Fruit fly (Drosophila melanogaster) whole organism, adult: Measurements from ENCODE around the gene CG14736.
A peak's percentile ranks its signal among the peaks of the same experiment; 100 is the strongest.

Source experiments
- CG11617 ChIP-seq: fragments of 200-800 bp; sonication (Bioruptor generic); optimal IDR thresholded peaks from 2 replicates; lab custom pipeline; 2017; ENCODE audit warnings: mild to moderate bottlenecking, missing biosample characterization, missing genetic modification reagents, missing genetic modification characterization
- CG12768 ChIP-seq: fragments of 200-800 bp; sonication (Bioruptor generic); optimal IDR thresholded peaks from 2 replicates; lab custom pipeline; 2017; ENCODE audit warnings: missing biosample characterization, missing genetic modification characterization, mild to moderate bottlenecking, moderate library complexity, missing genetic modification reagents
- CG14711 ChIP-seq: fragments of 200-800 bp; sonication (Bioruptor generic); optimal IDR thresholded peaks from 2 replicates; lab custom pipeline; 2018; ENCODE audit warnings: missing biosample characterization, mild to moderate bottlenecking, missing genetic modification characterization, moderate library complexity
- CG1620 ChIP-seq: fragments of 200-800 bp; sonication (Bioruptor generic); optimal IDR thresholded peaks from 2 replicates; lab custom pipeline; 2016; ENCODE audit warnings: missing biosample characterization, missing genetic modification characterization
- CG33017 ChIP-seq: fragments of 200-800 bp; sonication (Bioruptor generic); optimal IDR thresholded peaks from 2 replicates; lab custom pipeline; 2018; ENCODE audit warnings: missing biosample characterization, mild to moderate bottlenecking, missing genetic modification characterization, moderate library complexity
- CG5204 ChIP-seq: fragments of 200-800 bp; sonication (Bioruptor generic); optimal IDR thresholded peaks from 2 replicates; lab custom pipeline; 2016; ENCODE audit warnings: missing biosample characterization, missing genetic modification characterization
- CG7045 ChIP-seq: fragments of 200-800 bp; sonication (Bioruptor generic); optimal IDR thresholded peaks from 2 replicates; lab custom pipeline; 2017; ENCODE audit warnings: missing biosample characterization, mild to moderate bottlenecking, missing genetic modification characterization
- CG7101 ChIP-seq: fragments of 200-800 bp; sonication (Bioruptor generic); optimal IDR thresholded peaks from 2 replicates; lab custom pipeline; 2018; ENCODE audit warnings: missing biosample characterization, mild to moderate bottlenecking, missing genetic modification characterization, moderate library complexity
- Clk ChIP-seq: fragments of 200-800 bp; sonication (Bioruptor generic); optimal IDR thresholded peaks from 2 replicates; lab custom pipeline; 2017; ENCODE audit warnings: missing biosample characterization, missing genetic modification characterization
- Crg-1 ChIP-seq: fragments of 200-800 bp; sonication (Bioruptor generic); optimal IDR thresholded peaks from 2 replicates; lab custom pipeline; 2016; ENCODE audit warnings: missing biosample characterization, missing genetic modification characterization
- Hr96 ChIP-seq: fragments of 200-800 bp; sonication (Bioruptor generic); optimal IDR thresholded peaks from 2 replicates; lab custom pipeline; 2016; ENCODE audit warnings: missing biosample characterization, missing genetic modification characterization
- Mnt ChIP-seq: fragments of 200-800 bp; sonication (Bioruptor generic); optimal IDR thresholded peaks from 2 replicates; lab custom pipeline; 2016; ENCODE audit warnings: missing biosample characterization, mild to moderate bottlenecking, missing genetic modification characterization
- bab1 ChIP-seq: fragments of 200-800 bp; sonication (Bioruptor generic); optimal IDR thresholded peaks from 3 replicates; lab custom pipeline; 2019; ENCODE audit warnings: missing biosample characterization, mild to moderate bottlenecking, missing genetic modification characterization, moderate library complexity
- cic ChIP-seq: fragments of 200-800 bp; sonication (Bioruptor generic); optimal IDR thresholded peaks from 2 replicates; lab custom pipeline; 2017; ENCODE audit warnings: missing biosample characterization, mild to moderate bottlenecking, missing genetic modification characterization, moderate library complexity
- cnc ChIP-seq, 2 experiments: fragments of >200 bp; optimal IDR thresholded peaks; 2 replicates each; lab custom pipeline; 2017
- kay ChIP-seq: fragments of 200-800 bp; sonication (Bioruptor generic); peaks from one replicate; lab custom pipeline; 2016; ENCODE audit warnings: missing biosample characterization, missing genetic modification characterization, borderline replicate concordance
- ovo ChIP-seq: fragments of 200-800 bp; sonication (Bioruptor generic); optimal IDR thresholded peaks from 2 replicates; lab custom pipeline; 2016; ENCODE audit warnings: missing biosample characterization, missing genetic modification characterization
- pad ChIP-seq: fragments of 200-800 bp; sonication (Bioruptor generic); optimal IDR thresholded peaks from 3 replicates; lab custom pipeline; 2017; ENCODE audit warnings: missing biosample characterization, missing genetic modification characterization, mild to moderate bottlenecking, moderate library complexity, missing genetic modification reagents
- tj ChIP-seq: fragments of 200-800 bp; sonication (Bioruptor generic); optimal IDR thresholded peaks from 3 replicates; lab custom pipeline; 2017; ENCODE audit warnings: missing biosample characterization, mild to moderate bottlenecking, missing genetic modification characterization, moderate library complexity
- toe ChIP-seq: fragments of 200-800 bp; sonication (Bioruptor generic); optimal IDR thresholded peaks from 2 replicates; lab custom pipeline; 2016; ENCODE audit warnings: missing biosample characterization, missing genetic modification characterization

CG14736 gene

DNA sequence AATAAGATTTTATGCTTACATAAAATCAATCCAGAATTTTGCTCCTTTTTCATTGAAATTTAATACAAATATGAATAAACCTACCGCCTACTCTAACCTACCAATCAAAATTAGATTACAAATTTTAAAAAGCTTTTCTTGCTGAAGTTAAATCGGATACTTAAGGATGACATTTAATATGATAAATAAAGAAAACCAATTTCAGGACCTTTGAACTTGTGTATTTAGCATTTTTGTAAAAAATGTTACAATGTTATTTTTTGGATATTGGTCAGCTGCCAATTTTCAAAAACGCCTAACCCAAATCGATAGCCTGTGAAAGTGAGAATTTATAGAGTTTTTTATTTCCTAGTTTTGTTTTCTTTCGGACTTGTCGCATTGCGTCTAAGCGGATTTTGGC, 8.8 kb downstream of the CG14736 start, which contains the start of gene CG14739:
Gene CG14739, minus strand, starts transcription at position 101 of the 400 bp plus-strand sequence.
- no peak for TF ChIP-seq tj (GFP tag; lab: Kevin White, UChicago)
- no peak for TF ChIP-seq kay (GFP tag; lab: Kevin White, UChicago)
- no peak for TF ChIP-seq CG12768
- no peak for TF ChIP-seq Clk (GFP tag; lab: Kevin White, UChicago)
- no peak for TF ChIP-seq CG7045 (GFP tag; lab: Kevin White, UChicago)
- TF ChIP-seq CG14711 (tag; lab: Kevin White, UChicago) = no peak
- no peak for TF ChIP-seq CG11617 (GFP tag; lab: Kevin White, UChicago)
- no peak for TF ChIP-seq Mnt (GFP tag; lab: Kevin White, UChicago)
- no peak for TF ChIP-seq CG33017 (tag; lab: Kevin White, UChicago)
- no peak for TF ChIP-seq CG1620
- no peak for TF ChIP-seq cic (GFP tag; lab: Kevin White, UChicago)

DNA sequence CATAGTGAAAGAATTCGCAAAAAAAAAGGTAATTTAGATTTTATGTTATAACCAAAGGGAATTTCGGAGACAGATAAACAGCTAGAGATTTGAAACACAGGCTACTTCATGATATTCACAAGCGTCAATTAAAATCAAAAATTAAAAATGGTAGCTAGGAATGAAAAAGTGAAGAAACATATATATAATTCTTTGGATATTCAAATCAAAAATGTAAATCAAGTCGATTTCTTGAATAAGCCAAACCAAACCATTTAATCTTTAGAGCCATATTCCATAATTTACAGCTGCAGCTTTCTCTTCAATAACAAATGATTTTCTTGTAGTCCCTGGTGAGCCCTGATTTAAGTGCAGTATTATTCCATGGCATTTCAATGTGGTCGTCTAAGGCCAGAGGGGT, 22.5 kb downstream of the CG14736 start, which contains the start of gene CG14740:
Gene CG14740, minus strand, starts transcription at position 101 of the 400 bp plus-strand sequence.
- no peak for TF ChIP-seq CG14711 (tag; lab: Kevin White, UChicago)
- TF ChIP-seq ovo = no peak
- TF ChIP-seq bab1 (GFP tag; lab: Kevin White, UChicago) = no peak
- TF ChIP-seq kay (GFP tag; lab: Kevin White, UChicago) = no peak
- no peak for TF ChIP-seq Mnt (GFP tag; lab: Kevin White, UChicago)
- TF ChIP-seq toe (GFP tag; lab: Kevin White, UChicago) = no peak
- TF ChIP-seq Hr96 (GFP tag; lab: Kevin White, UChicago) = no peak
- no peak for TF ChIP-seq CG12768
- TF ChIP-seq CG33017 (tag; lab: Kevin White, UChicago) = no peak
- no peak for TF ChIP-seq cic (GFP tag; lab: Kevin White, UChicago)
- TF ChIP-seq CG1620 = no peak
- TF ChIP-seq CG11617 (GFP tag; lab: Kevin White, UChicago) = no peak
- TF ChIP-seq CG5204 (GFP tag; lab: Kevin White, UChicago) = no peak
- no peak for TF ChIP-seq tj (GFP tag; lab: Kevin White, UChicago)
- no peak for TF ChIP-seq pad (GFP tag; lab: Kevin White, UChicago)
- TF ChIP-seq CG7045 (GFP tag; lab: Kevin White, UChicago) = no peak

DNA sequence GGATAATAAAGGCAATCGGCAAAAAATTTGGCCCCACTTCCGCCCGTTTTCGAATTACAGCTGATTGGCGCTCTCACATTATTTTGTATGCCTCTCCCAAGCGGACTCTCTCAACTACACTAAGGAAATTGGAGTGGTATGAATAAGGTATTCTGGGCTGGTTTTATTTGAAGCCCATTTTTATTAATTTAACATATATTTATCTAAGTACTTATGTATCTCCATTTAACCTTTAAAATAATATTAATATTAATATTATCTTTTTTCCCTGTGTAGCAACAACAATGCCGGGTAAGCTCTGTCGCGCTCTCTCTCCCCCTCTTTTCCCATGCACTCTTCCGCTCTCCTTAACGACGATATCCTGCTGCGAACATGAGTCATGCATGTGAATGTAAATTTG, 38.6 kb downstream of the CG14736 start:
- TF ChIP-seq Crg-1 (GFP tag; lab: Kevin White, UChicago) = no peak
- peak; percentile 11 for TF ChIP-seq toe (GFP tag; lab: Kevin White, UChicago)
- peak; percentile 18 for TF ChIP-seq pad (GFP tag; lab: Kevin White, UChicago)
- no peak for TF ChIP-seq Mnt (GFP tag; lab: Kevin White, UChicago)
- no peak for TF ChIP-seq cnc (optimal IDR thresholded peaks at IDR 0.05; lab: Kevin White, UChicago)
- TF ChIP-seq CG14711 (tag; lab: Kevin White, UChicago) = peak; percentile 71
- TF ChIP-seq cic (GFP tag; lab: Kevin White, UChicago) = no peak
- TF ChIP-seq Hr96 (GFP tag; lab: Kevin White, UChicago) = no peak
- TF ChIP-seq CG11617 (GFP tag; lab: Kevin White, UChicago) = peak; percentile 15
- TF ChIP-seq CG33017 (tag; lab: Kevin White, UChicago) = peak; percentile 84
- no peak for TF ChIP-seq bab1 (GFP tag; lab: Kevin White, UChicago)
- peak; percentile 69 for TF ChIP-seq CG7101 (tag; lab: Kevin White, UChicago)
- TF ChIP-seq CG7045 (GFP tag; lab: Kevin White, UChicago) = peak; percentile 78
- peak; percentile 31 for TF ChIP-seq kay (GFP tag; lab: Kevin White, UChicago)
- no peak for TF ChIP-seq tj (GFP tag; lab: Kevin White, UChicago)
- peak; percentile 66 for TF ChIP-seq Clk (GFP tag; lab: Kevin White, UChicago)
- TF ChIP-seq CG12768 = peak; percentile 64
- no peak for TF ChIP-seq CG1620
- TF ChIP-seq CG5204 (GFP tag; lab: Kevin White, UChicago) = peak; percentile 23
- TF ChIP-seq ovo = no peak

DNA sequence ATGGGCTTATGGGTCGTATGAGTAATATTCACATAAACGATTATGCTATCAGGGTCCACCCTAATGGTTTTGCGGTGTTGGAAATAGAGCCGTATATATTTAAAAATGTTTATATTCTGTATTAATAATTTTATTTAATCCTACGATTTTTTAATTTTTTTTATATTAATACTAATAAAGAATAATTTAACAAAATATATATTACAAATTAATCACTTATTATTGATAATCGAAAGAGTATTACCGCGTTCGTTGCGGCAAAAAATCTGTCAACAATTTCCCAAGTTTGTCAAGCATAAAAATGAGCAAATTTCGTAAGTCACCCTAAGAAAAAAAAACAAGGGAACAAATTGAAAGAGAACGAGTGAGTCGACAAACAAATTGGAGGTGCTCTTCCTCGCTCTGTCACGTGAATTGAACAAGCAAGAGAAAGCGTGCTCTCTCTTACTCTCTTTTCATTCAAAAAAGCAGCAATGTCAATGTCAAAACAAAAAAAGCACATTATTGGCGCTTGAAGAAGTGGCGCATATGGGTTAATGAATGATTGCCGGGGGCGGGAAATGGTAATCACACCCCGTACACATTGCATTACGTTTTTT, 40.1 kb downstream of the CG14736 start:
- TF ChIP-seq CG14711 (tag; lab: Kevin White, UChicago) = no peak
- no peak for TF ChIP-seq kay (GFP tag; lab: Kevin White, UChicago)

DNA sequence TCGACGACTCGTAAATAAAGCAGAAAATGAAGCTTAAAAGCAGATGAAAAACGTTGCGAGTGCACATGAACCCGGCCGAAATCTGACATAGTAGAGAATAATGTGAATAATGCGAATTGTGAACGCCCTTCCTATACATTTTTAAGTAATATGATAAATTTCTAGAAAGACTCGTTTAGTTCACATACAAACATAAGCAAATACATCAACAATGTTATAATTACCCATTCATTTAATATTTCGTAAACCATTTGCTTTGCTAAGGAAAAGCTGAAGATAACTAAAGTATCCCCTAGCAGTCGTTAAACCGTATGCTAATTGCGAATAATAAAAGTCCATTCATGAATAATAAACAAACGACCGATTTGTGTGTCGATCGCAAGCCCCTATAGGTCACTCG, 43.2 kb downstream of the CG14736 start:
- TF ChIP-seq CG11617 (GFP tag; lab: Kevin White, UChicago) (no peak), CG33017 (tag; lab: Kevin White, UChicago) (peak; percentile 19), pad (GFP tag; lab: Kevin White, UChicago) (no peak), cic (GFP tag; lab: Kevin White, UChicago) (no peak)

DNA sequence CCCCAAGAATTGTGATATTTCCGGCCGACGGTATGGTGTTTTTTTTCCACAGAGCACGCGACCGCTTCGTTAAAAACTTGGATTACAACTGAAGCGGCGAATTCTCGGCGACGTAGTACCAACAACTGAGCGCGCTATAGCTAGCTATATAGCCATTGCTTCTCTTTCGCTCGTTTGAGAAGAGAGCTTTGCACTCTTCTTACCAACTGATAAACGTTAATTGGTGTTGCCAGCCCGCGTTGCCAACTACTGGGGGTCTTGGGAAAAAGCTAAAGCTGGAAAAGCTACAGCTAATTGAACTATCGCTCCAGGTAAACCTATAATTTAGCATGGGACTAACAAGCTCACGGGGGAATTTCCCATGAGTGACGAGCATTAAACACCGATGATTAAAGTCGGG, 50.2 kb downstream of the CG14736 start, which contains the start of gene ATP8B:
Gene ATP8B, minus strand, starts transcription at position 64 of the 400 bp plus-strand sequence.
- no peak for TF ChIP-seq CG33017 (tag; lab: Kevin White, UChicago)
- TF ChIP-seq CG7101 (tag; lab: Kevin White, UChicago) = no peak
- peak; percentile 15 for TF ChIP-seq CG12768
- no peak for TF ChIP-seq cic (GFP tag; lab: Kevin White, UChicago)
- no peak for TF ChIP-seq CG11617 (GFP tag; lab: Kevin White, UChicago)
- TF ChIP-seq bab1 (GFP tag; lab: Kevin White, UChicago) = peak; percentile 45
- TF ChIP-seq toe (GFP tag; lab: Kevin White, UChicago) = peak; percentile 18
